Fruit fly (Drosophila melanogaster): Measurements from ENCODE around the gene Paip2.

Paip2 gene

DNA sequence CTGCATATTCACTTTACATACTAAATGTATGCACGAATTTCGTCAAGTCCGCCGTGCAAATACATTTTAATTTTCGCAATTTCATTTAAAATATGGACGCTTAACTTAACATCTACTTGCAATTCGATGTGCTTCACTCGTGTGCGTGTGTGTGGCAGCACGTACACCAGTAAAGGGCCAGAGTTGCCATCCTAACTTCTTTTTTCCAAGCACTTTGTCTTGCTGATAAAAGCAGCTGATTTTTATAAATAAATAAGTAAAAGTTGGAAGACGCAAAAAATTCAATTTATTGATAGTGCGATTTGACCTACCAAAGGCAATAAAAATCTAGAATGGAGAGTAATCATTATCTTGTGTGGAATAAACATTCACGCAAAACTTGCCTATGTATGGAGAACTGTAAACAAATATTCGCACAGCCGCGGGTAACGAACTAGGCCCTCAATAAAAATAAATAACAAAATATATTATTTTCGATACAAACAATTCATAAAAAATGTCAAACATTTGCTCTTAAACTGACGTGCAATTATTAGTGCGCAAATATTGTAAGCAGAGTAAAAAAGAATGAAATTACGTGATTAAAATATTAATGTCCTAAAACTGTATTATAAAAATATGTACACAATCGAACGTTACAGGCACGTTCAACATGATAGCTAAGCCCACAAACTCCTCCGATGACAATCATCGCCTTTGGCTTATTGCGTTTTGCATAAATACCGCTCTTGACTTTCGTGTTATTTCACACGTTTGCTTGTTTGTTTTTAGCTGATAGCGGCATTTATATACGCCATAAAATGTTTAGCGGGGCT lies 1.8 kb downstream of the Paip2 start (continued):
- TF ChIP-seq chinmo (GFP tag; IDR thresholded peaks at IDR 0.05; ENCODE audit: partially characterized antibody) (0 out of 4 replicates have a peak, but pooled peaks have one; percentile 43), CG15696 (tag; optimal IDR thresholded peaks at IDR 0.05) (peak; percentile 39), gsb-n (tag; optimal IDR thresholded peaks at IDR 0.05) (no peak), CG15514 (GFP tag; optimal IDR thresholded peaks at IDR 0.05) (peak; percentile 59), Hr39 (optimal IDR thresholded peaks at IDR 0.05) (no peak), Ssrp (tag; optimal IDR thresholded peaks at IDR 0.05) (peak; percentile 67), bowl (GFP tag; IDR thresholded peaks at IDR 0.05) (no peak), CG4854 (GFP tag; optimal IDR thresholded peaks at IDR 0.05) (no peak), exex (tag; optimal IDR thresholded peaks at IDR 0.05) (no peak), E2f2 (GFP tag; IDR thresholded peaks at IDR 0.05) (peak; percentile 15; the same call in 1 of the 2 replicates), vfl (GFP tag; optimal IDR thresholded peaks at IDR 0.05) (no peak), MBD-R2 (GFP tag; IDR thresholded peaks at IDR 0.05) (0 out of 2 replicates have a peak, but pooled peaks have one; percentile 24), CG4328 (GFP tag; optimal IDR thresholded peaks at IDR 0.05) (peak; percentile 58), Atf6 (GFP tag; IDR thresholded peaks at IDR 0.05) (peak; percentile 74), ap (GFP tag; IDR thresholded peaks at IDR 0.05) (no peak), ttk (GFP tag; IDR thresholded peaks at IDR 0.05) (0 out of 2 replicates have a peak, but pooled peaks have one; percentile 20), sug (tag; optimal IDR thresholded peaks at IDR 0.05) (peak; percentile 81), zf30C (GFP tag; optimal IDR thresholded peaks at IDR 0.05) (no peak), CG17568 (GFP tag; optimal IDR thresholded peaks at IDR 0.05) (peak; percentile 33), H15 (GFP tag; IDR thresholded peaks at IDR 0.05) (0 out of 3 replicates have a peak, but pooled peaks have one; percentile 30), CG12744 (GFP tag; optimal IDR thresholded peaks at IDR 0.05) (no peak), Xrp1 (GFP tag; IDR thresholded peaks at IDR 0.05) (peak; percentile 58; the same call in 1 of the 2 replicates), ken (GFP tag; IDR thresholded peaks at IDR 0.05) (no peak; the same call in 2 of the 3 replicates), CG1603 (tag; optimal IDR thresholded peaks at IDR 0.05) (no peak), CG2120 (GFP tag; optimal IDR thresholded peaks at IDR 0.05) (peak; percentile 83), nmo (GFP tag; optimal IDR thresholded peaks at IDR 0.05) (peak; percentile 34), CG6175 (GFP tag; IDR thresholded peaks at IDR 0.05) (no peak), Atf3 (GFP tag; optimal IDR thresholded peaks at IDR 0.05) (no peak), CG8388 (GFP tag; optimal IDR thresholded peaks at IDR 0.05) (peak; percentile 35), CG7556 (GFP tag; optimal IDR thresholded peaks at IDR 0.05) (peak; percentile 75), CG1529 (GFP tag; optimal IDR thresholded peaks at IDR 0.05) (peak; percentile 18), stc (GFP tag; IDR thresholded peaks at IDR 0.05) (peak; percentile 31; the same call in 1 of the 2 replicates), CG9215 (GFP tag; IDR thresholded peaks at IDR 0.05) (peak; percentile 68), klu (GFP tag; IDR thresholded peaks at IDR 0.05) (peak; percentile 43; the same call in 1 of the 2 replicates), ase (GFP tag; IDR thresholded peaks at IDR 0.05) (peak; percentile 52; the same call in 1 of the 3 replicates), fd64A (GFP tag; optimal IDR thresholded peaks at IDR 0.05) (no peak), jigr1 (GFP tag; IDR thresholded peaks at IDR 0.05) (no peak), CG11504 (tag; optimal IDR thresholded peaks at IDR 0.05) (peak; percentile 78), Scr (GFP tag; IDR thresholded peaks at IDR 0.05; ENCODE audit: partially characterized antibody) (peak; percentile 17; the same call in 1 of the 2 replicates), Sry-δ (GFP tag; optimal IDR thresholded peaks at IDR 0.05) (no peak), Nf-YC (tag; optimal IDR thresholded peaks at IDR 0.05) (peak; percentile 55), disco-r (GFP tag; optimal IDR thresholded peaks at IDR 0.05) (peak; percentile 12), knrl (GFP tag; IDR thresholded peaks at IDR 0.05; ENCODE audit: partially characterized antibody) (no peak), Camta (GFP tag; optimal IDR thresholded peaks at IDR 0.05) (peak; percentile 35), pfk (GFP tag; optimal IDR thresholded peaks at IDR 0.05) (no peak), slp2 (GFP tag; optimal IDR thresholded peaks at IDR 0.05) (no peak), CG6272 (GFP tag; IDR thresholded peaks at IDR 0.05) (no peak), kni (GFP tag; optimal IDR thresholded peaks at IDR 0.05) (peak; percentile 29), CG13424 (tag; optimal IDR thresholded peaks at IDR 0.05) (peak; percentile 73)
